Worm (Caenorhabditis elegans): Measurements from ENCODE around the gene ndua-5.

DNA sequence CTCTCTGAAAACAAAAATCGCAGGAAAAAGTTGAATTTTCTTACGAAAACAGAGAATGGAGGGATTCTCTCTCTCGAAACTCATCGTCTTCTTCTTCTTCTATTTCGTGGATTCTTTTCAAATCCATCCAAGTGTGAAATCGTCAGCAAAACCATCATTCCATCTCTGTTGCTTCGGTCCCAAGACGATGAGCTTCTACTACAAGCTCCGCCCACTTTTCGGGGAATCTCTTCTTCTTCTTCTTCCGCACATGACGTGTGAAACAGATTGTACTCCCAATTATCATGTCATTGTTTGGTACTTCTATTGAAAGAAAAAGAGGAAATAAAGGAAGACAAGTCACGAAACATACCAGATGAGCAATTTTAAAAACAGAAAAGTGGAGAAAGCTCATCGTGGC lies 1.6 kb downstream of the ndua-5 start:
- TF ChIP-seq pqm-1 (tag; optimal IDR thresholded peaks at IDR 0.05) (no peak), lsy-2 (tag; optimal IDR thresholded peaks at IDR 0.05) (no peak), pag-3 (tag; optimal IDR thresholded peaks at IDR 0.05; ENCODE audit: borderline replicate concordance, insufficient read depth) (no peak), mab-9 (GFP tag; IDR thresholded peaks at IDR 0.05) (no peak), lin-15B (tag; optimal IDR thresholded peaks at IDR 0.05) (no peak), nhr-11 (tag; optimal IDR thresholded peaks at IDR 0.05) (no peak), nhr-77 (tag; optimal IDR thresholded peaks at IDR 0.05) (no peak)

Data from whole organism, L1 larva.